Worm (Caenorhabditis elegans) whole organism, L1 larva: Measurements from ENCODE around the gene sdz-15.

Source experiments
- C04F5.9 ChIP-seq: sonication (generic microtip); optimal IDR thresholded peaks from 2 replicates; lab custom pipeline; 2016; ENCODE audit warnings: missing genetic modification characterization, missing compliant biosample characterization
- aha-1 ChIP-seq: fragments of 150-350 bp; optimal IDR thresholded peaks from 2 replicates; lab custom pipeline; 2014; ENCODE audit warnings: missing biosample characterization, missing genetic modification characterization
- alr-1 ChIP-seq: fragments of 200-800 bp; sonication (Bioruptor generic); optimal IDR thresholded peaks from 2 replicates; lab custom pipeline; 2018; ENCODE audit warnings: borderline replicate concordance, mild to moderate bottlenecking, missing genetic modification characterization, missing compliant biosample characterization
- ceh-63 ChIP-seq: fragments of 200-800 bp; sonication (Bioruptor generic); optimal IDR thresholded peaks from 2 replicates; lab custom pipeline; 2018; ENCODE audit warnings: mild to moderate bottlenecking, missing genetic modification characterization, missing compliant biosample characterization
- fkh-10 ChIP-seq: sonication (generic microtip); optimal IDR thresholded peaks from 2 replicates; lab custom pipeline; 2017; ENCODE audit warnings: missing biosample characterization, missing genetic modification reagents, missing genetic modification characterization
- fkh-8 ChIP-seq: sonication (generic microtip); optimal IDR thresholded peaks from 2 replicates; lab custom pipeline; 2016; ENCODE audit warnings: mild to moderate bottlenecking, missing genetic modification characterization, missing compliant biosample characterization
- lin-15B ChIP-seq: fragments of 150-350 bp; sonication (generic microtip); optimal IDR thresholded peaks from 3 replicates; lab custom pipeline; 2014; ENCODE audit warnings: missing biosample characterization, missing genetic modification characterization
- mep-1 ChIP-seq: fragments of 150-350 bp; optimal IDR thresholded peaks from 2 replicates; lab custom pipeline; 2014; ENCODE audit warnings: missing biosample characterization, missing genetic modification characterization
- pqm-1 ChIP-seq: sonication (generic microtip); optimal IDR thresholded peaks from 3 replicates; lab custom pipeline; 2017; ENCODE audit warnings: missing biosample characterization, missing genetic modification characterization
- rnt-1 ChIP-seq: sonication (generic microtip); optimal IDR thresholded peaks from 2 replicates; lab custom pipeline; 2016; ENCODE audit warnings: mild to moderate bottlenecking, missing genetic modification characterization, moderate library complexity, missing compliant biosample characterization
- snu-23 ChIP-seq: sonication (generic microtip); optimal IDR thresholded peaks from 2 replicates; lab custom pipeline; 2016; ENCODE audit warnings: missing genetic modification characterization, missing compliant biosample characterization
- unc-130 ChIP-seq: fragments of 150-350 bp; optimal IDR thresholded peaks from 2 replicates; lab custom pipeline; 2017; ENCODE audit warnings: missing biosample characterization, missing genetic modification characterization, inconsistent platforms
- zag-1 ChIP-seq: fragments of 150-350 bp; optimal IDR thresholded peaks from 2 replicates; lab custom pipeline; 2014; ENCODE audit warnings: missing biosample characterization, missing genetic modification characterization

ce11 chrIII:6492807-6493206 is 5.5 kb upstream of the sdz-15 start, which contains the start of gene srb-11:
- no peak for TF ChIP-seq zag-1 (tag; lab: Kevin White, UChicago)
- TF ChIP-seq alr-1 (tag; lab: Kevin White, UChicago), result no peak
- TF ChIP-seq pqm-1, result no peak
- no peak for TF ChIP-seq lin-15B (tag; lab: Kevin White, UChicago)
- TF ChIP-seq mep-1 (tag; lab: Kevin White, UChicago), result no peak
- no peak for TF ChIP-seq ceh-63
- no peak for TF ChIP-seq fkh-8 (tag; lab: Kevin White, UChicago)
- TF ChIP-seq aha-1 (tag; lab: Kevin White, UChicago), result no peak
- TF ChIP-seq snu-23 (GFP tag; lab: Kevin White, UChicago), result no peak
- TF ChIP-seq rnt-1 (tag; lab: Kevin White, UChicago), result no peak
- no peak for TF ChIP-seq unc-130
- TF ChIP-seq fkh-10 (GFP tag; lab: Kevin White, UChicago), result no peak
- no peak for TF ChIP-seq C04F5.9 (tag; lab: Kevin White, UChicago)
